Worm (Caenorhabditis elegans): Measurements from ENCODE around the gene asp-9.

DNA sequence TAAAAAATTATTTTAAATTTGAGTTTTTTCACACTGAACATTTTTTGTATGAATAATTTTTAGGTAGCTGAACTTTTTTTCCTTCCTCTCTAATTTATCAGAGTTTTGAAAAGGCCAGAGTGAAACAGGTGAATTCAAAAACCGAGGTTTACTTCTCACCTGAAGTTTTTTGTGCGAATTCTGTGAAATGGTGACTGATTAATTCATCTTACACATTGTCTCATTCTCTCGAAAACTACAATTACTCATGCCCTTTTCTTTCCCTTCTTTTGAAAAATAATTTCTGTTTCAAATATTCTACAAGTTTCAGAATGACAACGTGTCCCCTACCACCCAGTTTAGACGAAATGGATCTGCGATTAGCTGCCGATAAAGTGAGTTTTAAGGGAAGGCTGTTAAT is 16.1 kb downstream of the asp-9 start, which contains the start of gene tkr-2:
- TF ChIP-seq hlh-26 (GFP tag; conservative IDR thresholded peaks at IDR 0.05) (no peak), cebp-2 (GFP tag; IDR thresholded peaks at IDR 0.05) (no peak), F37B4.10 (GFP tag; IDR thresholded peaks at IDR 0.05) (no peak), him-1 (tag; optimal IDR thresholded peaks at IDR 0.05) (no peak), unc-62 (GFP tag; optimal IDR thresholded peaks at IDR 0.05) (no peak), egl-18 (GFP tag; IDR thresholded peaks at IDR 0.05) (no peak), madf-8 (GFP tag; conservative IDR thresholded peaks at IDR 0.05) (no peak), mxl-1 (tag; optimal IDR thresholded peaks at IDR 0.05) (no peak), hrde-1 (tag; optimal IDR thresholded peaks at IDR 0.05; ENCODE audit: borderline replicate concordance) (no peak), pha-4 (tag; optimal IDR thresholded peaks at IDR 0.05) (no peak), die-1 (tag; optimal IDR thresholded peaks at IDR 0.05) (no peak)
